Worm (Caenorhabditis elegans) whole organism, L3 larva: ENCODE data around the gene irk-1.
A peak's percentile ranks its signal among the peaks of the same experiment; 100 is the strongest.

Source experiments
- R02D3.7 ChIP-seq: fragments of 150-350 bp; optimal IDR thresholded peaks from 2 replicates; lab custom pipeline; 2014; ENCODE audit warnings: missing biosample characterization, missing genetic modification characterization
- ZK546.5 ChIP-seq: sonication (generic microtip); optimal IDR thresholded peaks from 2 replicates; lab custom pipeline; 2017; ENCODE audit warnings: missing biosample characterization, missing genetic modification characterization
- aly-2 ChIP-seq: fragments of 150-350 bp; optimal IDR thresholded peaks from 2 replicates; lab custom pipeline; 2014; ENCODE audit warnings: missing biosample characterization, missing genetic modification characterization
- ama-1 ChIP-seq: fragments of 150-350 bp; optimal IDR thresholded peaks from 2 replicates; lab custom pipeline; 2018
- ceh-16 ChIP-seq: sonication (generic microtip); optimal IDR thresholded peaks from 2 replicates; lab custom pipeline; 2017; ENCODE audit warnings: missing biosample characterization, missing genetic modification characterization
- ceh-9 ChIP-seq: sonication (generic microtip); optimal IDR thresholded peaks from 2 replicates; lab custom pipeline; 2018; ENCODE audit warnings: missing biosample characterization, missing genetic modification characterization
- egl-27 ChIP-seq: sonication (generic microtip); optimal IDR thresholded peaks from 4 replicates; lab custom pipeline; 2017; ENCODE audit warnings: missing biosample characterization, missing genetic modification reagents, missing genetic modification characterization
- egl-5 ChIP-seq: fragments of 150-350 bp; optimal IDR thresholded peaks from 2 replicates; lab custom pipeline; 2017; ENCODE audit warnings: missing biosample characterization, missing genetic modification reagents, missing genetic modification characterization, inconsistent platforms
- elt-1 ChIP-seq: fragments of 150-350 bp; optimal IDR thresholded peaks from 2 replicates; lab custom pipeline; 2014; ENCODE audit warnings: missing biosample characterization, missing genetic modification characterization
- elt-3 ChIP-seq, 3 experiments: fragments of 150-350 bp in 1 of 3; sonication (generic microtip) in 2 of 3; optimal IDR thresholded peaks; 2 replicates in 2 of 3; 4 replicates in 1 of 3; lab custom pipeline; 2014 to 2017; ENCODE audit warnings: missing biosample characterization in 3 of 3, missing genetic modification characterization in 3 of 3
- eor-1 ChIP-seq, 2 experiments: fragments of 150-350 bp; optimal IDR thresholded peaks; 2 replicates each; lab custom pipeline; 2014 to 2018; ENCODE audit warnings: missing biosample characterization in 2 of 2, missing genetic modification characterization in 2 of 2
- fkh-2 ChIP-seq: fragments of 150-350 bp; optimal IDR thresholded peaks from 2 replicates; lab custom pipeline; 2014; ENCODE audit warnings: missing biosample characterization, missing genetic modification reagents, missing genetic modification characterization
- hmg-11 ChIP-seq: sonication (generic microtip); optimal IDR thresholded peaks from 2 replicates; lab custom pipeline; 2016; ENCODE audit warnings: missing genetic modification characterization, missing compliant biosample characterization
- jun-1 ChIP-seq: fragments of 150-350 bp; optimal IDR thresholded peaks from 2 replicates; lab custom pipeline; 2014; ENCODE audit warnings: missing biosample characterization, missing genetic modification reagents, missing genetic modification characterization
- lin-15B ChIP-seq: fragments of 150-350 bp; optimal IDR thresholded peaks from 2 replicates; lab custom pipeline; 2014; ENCODE audit warnings: missing biosample characterization, missing genetic modification characterization
- lin-39 ChIP-seq: fragments of 150-350 bp; optimal IDR thresholded peaks from 2 replicates; lab custom pipeline; 2018; ENCODE audit warnings: missing biosample characterization, missing genetic modification reagents, missing genetic modification characterization
- lsy-12 ChIP-seq: sonication (generic microtip); optimal IDR thresholded peaks from 2 replicates; lab custom pipeline; 2016; ENCODE audit warnings: mild to moderate bottlenecking, missing genetic modification characterization, missing compliant biosample characterization
- mdl-1 ChIP-seq: fragments of 150-350 bp; optimal IDR thresholded peaks from 2 replicates; lab custom pipeline; 2014; ENCODE audit warnings: missing biosample characterization, missing genetic modification characterization
- nfya-1 ChIP-seq: sonication (generic microtip); optimal IDR thresholded peaks from 2 replicates; lab custom pipeline; 2017; ENCODE audit warnings: missing genetic modification characterization, mild to moderate bottlenecking, missing compliant biosample characterization, antibody characterized with exemption, moderate library complexity; ENCODE audit not compliant: insufficient read depth
- nhr-11 ChIP-seq: fragments of 150-350 bp; optimal IDR thresholded peaks from 2 replicates; lab custom pipeline; 2014; ENCODE audit warnings: missing biosample characterization, missing genetic modification characterization
- nhr-23 ChIP-seq: fragments of 150-350 bp; optimal IDR thresholded peaks from 2 replicates; lab custom pipeline; 2014; ENCODE audit warnings: missing biosample characterization, missing genetic modification reagents, missing genetic modification characterization
- nhr-237 ChIP-seq: fragments of 150-350 bp; optimal IDR thresholded peaks from 2 replicates; lab custom pipeline; 2014; ENCODE audit warnings: missing biosample characterization, missing genetic modification characterization
- nhr-25 ChIP-seq: sonication (generic microtip); optimal IDR thresholded peaks from 2 replicates; lab custom pipeline; 2017; ENCODE audit warnings: missing biosample characterization, missing genetic modification characterization
- nhr-28 ChIP-seq: fragments of 150-350 bp; optimal IDR thresholded peaks from 2 replicates; lab custom pipeline; 2014; ENCODE audit warnings: missing biosample characterization, missing genetic modification characterization
- nhr-43 ChIP-seq: sonication (generic microtip); optimal IDR thresholded peaks from 2 replicates; lab custom pipeline; 2016; ENCODE audit warnings: mild to moderate bottlenecking, missing genetic modification characterization, missing compliant biosample characterization; ENCODE audit not compliant: poor library complexity, severe bottlenecking
- nhr-76 ChIP-seq: fragments of 150-350 bp; sonication (generic microtip); optimal IDR thresholded peaks from 5 replicates; lab custom pipeline; 2014; ENCODE audit warnings: missing biosample characterization, missing genetic modification characterization
- nhr-77 ChIP-seq: fragments of 150-350 bp; optimal IDR thresholded peaks from 2 replicates; lab custom pipeline; 2014; ENCODE audit warnings: missing biosample characterization, missing genetic modification characterization
- pha-4 ChIP-seq: fragments of 150-350 bp; optimal IDR thresholded peaks from 2 replicates; lab custom pipeline; 2014; ENCODE audit warnings: missing biosample characterization, missing genetic modification reagents, missing genetic modification characterization
- pqm-1 ChIP-seq: fragments of 150-350 bp; optimal IDR thresholded peaks from 2 replicates; lab custom pipeline; 2017; ENCODE audit warnings: missing biosample characterization, missing genetic modification characterization, inconsistent platforms
- sea-2 ChIP-seq: fragments of 150-350 bp; sonication (generic microtip); optimal IDR thresholded peaks from 4 replicates; lab custom pipeline; 2014; ENCODE audit warnings: missing biosample characterization, missing genetic modification reagents, missing genetic modification characterization
- skn-1 ChIP-seq: fragments of 150-350 bp; optimal IDR thresholded peaks from 2 replicates; lab custom pipeline; 2014; ENCODE audit warnings: missing biosample characterization, missing genetic modification characterization
- snpc-4 ChIP-seq: fragments of 150-350 bp; optimal IDR thresholded peaks from 2 replicates; lab custom pipeline; 2014; ENCODE audit warnings: missing biosample characterization, missing genetic modification characterization
- tbx-2 ChIP-seq: sonication (generic microtip); optimal IDR thresholded peaks from 2 replicates; lab custom pipeline; 2016; ENCODE audit warnings: mild to moderate bottlenecking, missing genetic modification characterization, missing compliant biosample characterization
- unc-62 ChIP-seq: fragments of 150-350 bp; sonication (generic microtip); optimal IDR thresholded peaks from 4 replicates; lab custom pipeline; 2014; ENCODE audit warnings: missing biosample characterization, missing genetic modification reagents, missing genetic modification characterization
- zag-1 ChIP-seq: fragments of 150-350 bp; optimal IDR thresholded peaks from 2 replicates; lab custom pipeline; 2014; ENCODE audit warnings: missing biosample characterization, missing genetic modification characterization
- ztf-11 ChIP-seq: fragments of 150-350 bp; optimal IDR thresholded peaks from 2 replicates; lab custom pipeline; 2014; ENCODE audit warnings: missing biosample characterization, missing genetic modification characterization

The irk-1 gene

DNA sequence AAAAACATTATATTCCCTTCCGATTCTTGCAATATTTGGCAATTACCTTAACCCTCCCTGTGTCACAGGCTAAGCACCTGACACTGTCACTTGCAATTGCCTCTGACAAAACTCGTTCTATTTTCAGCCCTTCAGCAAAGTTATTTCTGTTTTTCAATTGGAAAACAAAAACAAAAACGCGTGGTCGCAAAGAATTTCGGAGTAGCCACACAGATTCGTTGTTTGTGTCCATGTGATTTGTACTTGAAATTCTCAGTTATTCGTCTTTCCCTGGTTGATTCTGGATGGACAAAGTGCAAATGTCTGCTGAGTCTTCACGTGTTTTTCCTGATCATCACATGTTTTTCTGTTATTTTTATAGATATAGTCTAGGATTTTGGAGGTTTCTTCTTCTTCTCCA, 42.4 kb downstream of the irk-1 start:
- no peak for TF ChIP-seq eor-1 (tag; optimal IDR thresholded peaks at IDR 0.05; lab: Kevin White, UChicago)
- TF ChIP-seq lsy-12 (tag; lab: Kevin White, UChicago) = peak; percentile 37
- no peak for TF ChIP-seq hmg-11
- TF ChIP-seq zag-1 (tag; lab: Kevin White, UChicago) = no peak
- peak; percentile 76 for TF ChIP-seq nhr-43 (tag; lab: Kevin White, UChicago)
- no peak for TF ChIP-seq snpc-4 (tag; lab: Kevin White, UChicago)
- TF ChIP-seq nhr-237 (tag; lab: Kevin White, UChicago) = no peak
- peak; percentile 48 for TF ChIP-seq mdl-1
- TF ChIP-seq R02D3.7 (tag; lab: Kevin White, UChicago) = no peak
- peak; percentile 3 for TF ChIP-seq pha-4 (tag; lab: Kevin White, UChicago)
- no peak for TF ChIP-seq unc-62 (GFP tag; lab: Kevin White, UChicago)
- TF ChIP-seq lin-39 (tag; lab: Kevin White, UChicago) = peak; percentile 20
- peak; percentile 54 for TF ChIP-seq nhr-25 (tag; lab: Kevin White, UChicago)
- TF ChIP-seq nhr-28 = no peak
- peak; percentile 51 for TF ChIP-seq nfya-1 (tag; lab: Kevin White, UChicago)
- TF ChIP-seq nhr-23 (tag; lab: Kevin White, UChicago) = peak; percentile 22

DNA sequence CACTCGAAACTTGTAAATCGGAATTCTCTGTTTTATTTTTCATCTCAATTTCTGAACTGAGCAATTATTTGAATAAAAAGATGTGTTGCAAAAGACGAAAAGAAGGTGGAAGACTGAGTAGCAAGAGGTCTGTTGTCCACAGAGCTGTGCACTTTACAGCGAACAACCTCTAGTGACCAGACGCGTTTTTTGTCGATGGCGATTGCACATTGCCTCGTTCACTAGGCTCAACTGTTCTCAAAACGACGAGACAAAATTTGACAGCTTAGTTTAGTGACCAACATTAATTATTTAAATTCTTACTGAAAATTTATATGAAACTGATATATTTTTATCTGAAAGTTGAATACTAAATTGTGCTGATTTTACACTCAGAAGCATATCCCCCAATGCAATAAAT, 44.7 kb downstream of the irk-1 start, which contains the start of gene R03E9.2:
Gene R03E9.2, minus strand, starts transcription at position 101 of the 400 bp plus-strand sequence.
- no peak for TF ChIP-seq nhr-28
- no peak for TF ChIP-seq nhr-11 (tag; lab: Kevin White, UChicago)
- no peak for TF ChIP-seq nhr-25 (tag; lab: Kevin White, UChicago)
- no peak for TF ChIP-seq nhr-76 (tag; lab: Kevin White, UChicago)
- no peak for TF ChIP-seq hmg-11
- no peak for TF ChIP-seq R02D3.7 (tag; lab: Kevin White, UChicago)
- TF ChIP-seq lin-15B (tag; lab: Kevin White, UChicago) = no peak
- TF ChIP-seq sea-2 = no peak
- TF ChIP-seq egl-27 (tag; lab: Kevin White, UChicago) = no peak
- TF ChIP-seq ama-1 (lab: Kevin White, UChicago) = no peak
- TF ChIP-seq, all 47 proteins: peak for 0

DNA sequence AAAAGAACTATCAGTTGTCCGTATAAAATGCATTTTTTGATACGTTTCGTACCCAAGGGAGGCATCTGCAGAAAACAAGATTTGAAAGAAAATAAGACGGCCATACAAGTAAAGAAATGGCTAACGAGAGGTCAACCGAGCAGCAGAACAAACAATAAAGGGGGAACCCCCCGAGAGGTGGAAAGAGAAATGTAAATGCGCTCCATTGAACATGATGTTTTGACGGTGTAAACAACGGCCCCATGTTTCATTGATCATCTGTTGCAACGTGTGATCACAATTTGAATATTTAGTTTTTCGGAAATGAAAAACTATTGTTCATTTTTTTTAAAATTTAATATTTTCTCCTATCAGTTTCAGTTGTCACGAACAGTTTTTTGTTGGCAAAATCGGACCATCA, 48.3 kb downstream of the irk-1 start, which contains the start of gene K11G12.6:
Gene K11G12.6, minus strand, starts transcription at position 65 of the 400 bp plus-strand sequence.
- TF ChIP-seq ZK546.5 (tag; lab: Kevin White, UChicago) (no peak), nhr-77 (tag; lab: Kevin White, UChicago) (no peak), nhr-43 (tag; lab: Kevin White, UChicago) (no peak), pha-4 (tag; lab: Kevin White, UChicago) (peak; percentile 92), ztf-11 (tag; lab: Kevin White, UChicago) (no peak), fkh-2 (tag; lab: Kevin White, UChicago) (no peak), sea-2 (no peak), nhr-23 (tag; lab: Kevin White, UChicago) (no peak), tbx-2 (no peak), pqm-1 (tag; lab: Kevin White, UChicago) (no peak), elt-3 (tag; optimal IDR thresholded peaks at IDR 0.05; lab: Kevin White, UChicago) (no peak), skn-1 (tag; lab: Kevin White, UChicago) (no peak), nfya-1 (tag; lab: Kevin White, UChicago) (peak; percentile 46), snpc-4 (tag; lab: Kevin White, UChicago) (peak; percentile 49), eor-1 (tag; optimal IDR thresholded peaks at IDR 0.05; lab: Kevin White, UChicago) (no peak), nhr-11 (tag; lab: Kevin White, UChicago) (no peak), R02D3.7 (tag; lab: Kevin White, UChicago) (no peak), nhr-25 (tag; lab: Kevin White, UChicago) (no peak), egl-27 (tag; lab: Kevin White, UChicago) (no peak), mdl-1 (peak; percentile 28), nhr-76 (tag; lab: Kevin White, UChicago) (no peak), aly-2 (tag; lab: Kevin White, UChicago) (no peak), ceh-16 (tag; lab: Kevin White, UChicago) (no peak), egl-5 (peak; percentile 40), ceh-9 (tag; lab: Kevin White, UChicago) (no peak), lin-39 (tag; lab: Kevin White, UChicago) (peak; percentile 16), lsy-12 (tag; lab: Kevin White, UChicago) (no peak), elt-1 (tag; lab: Kevin White, UChicago) (no peak), lin-15B (tag; lab: Kevin White, UChicago) (no peak), unc-62 (GFP tag; lab: Kevin White, UChicago) (no peak), jun-1 (peak; percentile 15), hmg-11 (peak; percentile 13)
- TF ChIP-seq, all 47 proteins: peak for 8
